Worm (Caenorhabditis elegans) whole organism, L3 larva: Measurements from ENCODE around the gene set-8.

Source experiments
- ZK546.5 ChIP-seq: sonication (generic microtip); optimal IDR thresholded peaks from 2 replicates; lab custom pipeline; 2017; ENCODE audit warnings: missing biosample characterization, missing genetic modification characterization
- aly-2 ChIP-seq: fragments of 150-350 bp; optimal IDR thresholded peaks from 2 replicates; lab custom pipeline; 2014; ENCODE audit warnings: missing biosample characterization, missing genetic modification characterization
- ceh-16 ChIP-seq: sonication (generic microtip); optimal IDR thresholded peaks from 2 replicates; lab custom pipeline; 2017; ENCODE audit warnings: missing biosample characterization, missing genetic modification characterization
- ceh-28 ChIP-seq: fragments of 150-350 bp; optimal IDR thresholded peaks from 2 replicates; lab custom pipeline; 2014; ENCODE audit warnings: missing biosample characterization, missing genetic modification reagents, missing genetic modification characterization
- ceh-82 ChIP-seq: fragments of 150-350 bp; optimal IDR thresholded peaks from 2 replicates; lab custom pipeline; 2014; ENCODE audit warnings: missing biosample characterization, missing genetic modification characterization
- ceh-9 ChIP-seq: sonication (generic microtip); optimal IDR thresholded peaks from 2 replicates; lab custom pipeline; 2018; ENCODE audit warnings: missing biosample characterization, missing genetic modification characterization
- daf-12 ChIP-seq: fragments of 150-350 bp; optimal IDR thresholded peaks from 2 replicates; lab custom pipeline; 2014; ENCODE audit warnings: missing biosample characterization, missing genetic modification reagents, missing genetic modification characterization
- elt-2 ChIP-seq: sonication (generic microtip); optimal IDR thresholded peaks from 2 replicates; lab custom pipeline; 2016; ENCODE audit warnings: missing genetic modification reagents, mild to moderate bottlenecking, missing genetic modification characterization, missing compliant biosample characterization
- elt-3 ChIP-seq, 3 experiments: fragments of 150-350 bp in 1 of 3; sonication (generic microtip) in 2 of 3; optimal IDR thresholded peaks; 2 replicates in 2 of 3; 4 replicates in 1 of 3; lab custom pipeline; 2014 to 2017; ENCODE audit warnings: missing biosample characterization in 3 of 3, missing genetic modification characterization in 3 of 3
- eor-1 ChIP-seq, 2 experiments: fragments of 150-350 bp; optimal IDR thresholded peaks; 2 replicates each; lab custom pipeline; 2014 to 2018; ENCODE audit warnings: missing biosample characterization in 2 of 2, missing genetic modification characterization in 2 of 2
- fos-1 ChIP-seq: fragments of 150-350 bp; optimal IDR thresholded peaks from 2 replicates; lab custom pipeline; 2014; ENCODE audit warnings: missing biosample characterization, missing genetic modification characterization
- hmg-11 ChIP-seq: sonication (generic microtip); optimal IDR thresholded peaks from 2 replicates; lab custom pipeline; 2016; ENCODE audit warnings: missing genetic modification characterization, missing compliant biosample characterization
- jun-1 ChIP-seq: fragments of 150-350 bp; optimal IDR thresholded peaks from 2 replicates; lab custom pipeline; 2014; ENCODE audit warnings: missing biosample characterization, missing genetic modification reagents, missing genetic modification characterization
- lin-39 ChIP-seq: fragments of 150-350 bp; optimal IDR thresholded peaks from 2 replicates; lab custom pipeline; 2018; ENCODE audit warnings: missing biosample characterization, missing genetic modification reagents, missing genetic modification characterization
- mml-1 ChIP-seq: fragments of 150-350 bp; sonication (generic microtip); optimal IDR thresholded peaks from 3 replicates; lab custom pipeline; 2014; ENCODE audit warnings: missing biosample characterization, missing genetic modification characterization
- nfya-1 ChIP-seq: sonication (generic microtip); optimal IDR thresholded peaks from 2 replicates; lab custom pipeline; 2017; ENCODE audit warnings: missing genetic modification characterization, mild to moderate bottlenecking, missing compliant biosample characterization, antibody characterized with exemption, moderate library complexity; ENCODE audit not compliant: insufficient read depth
- nhr-11 ChIP-seq: fragments of 150-350 bp; optimal IDR thresholded peaks from 2 replicates; lab custom pipeline; 2014; ENCODE audit warnings: missing biosample characterization, missing genetic modification characterization
- nhr-23 ChIP-seq: fragments of 150-350 bp; optimal IDR thresholded peaks from 2 replicates; lab custom pipeline; 2014; ENCODE audit warnings: missing biosample characterization, missing genetic modification reagents, missing genetic modification characterization
- nhr-25 ChIP-seq: sonication (generic microtip); optimal IDR thresholded peaks from 2 replicates; lab custom pipeline; 2017; ENCODE audit warnings: missing biosample characterization, missing genetic modification characterization
- nhr-28 ChIP-seq: fragments of 150-350 bp; optimal IDR thresholded peaks from 2 replicates; lab custom pipeline; 2014; ENCODE audit warnings: missing biosample characterization, missing genetic modification characterization
- nhr-43 ChIP-seq: sonication (generic microtip); optimal IDR thresholded peaks from 2 replicates; lab custom pipeline; 2016; ENCODE audit warnings: mild to moderate bottlenecking, missing genetic modification characterization, missing compliant biosample characterization; ENCODE audit not compliant: poor library complexity, severe bottlenecking
- nhr-77 ChIP-seq: fragments of 150-350 bp; optimal IDR thresholded peaks from 2 replicates; lab custom pipeline; 2014; ENCODE audit warnings: missing biosample characterization, missing genetic modification characterization
- pha-4 ChIP-seq: fragments of 150-350 bp; optimal IDR thresholded peaks from 2 replicates; lab custom pipeline; 2014; ENCODE audit warnings: missing biosample characterization, missing genetic modification reagents, missing genetic modification characterization
- pqm-1 ChIP-seq: fragments of 150-350 bp; optimal IDR thresholded peaks from 2 replicates; lab custom pipeline; 2017; ENCODE audit warnings: missing biosample characterization, missing genetic modification characterization, inconsistent platforms
- sea-2 ChIP-seq: fragments of 150-350 bp; sonication (generic microtip); optimal IDR thresholded peaks from 4 replicates; lab custom pipeline; 2014; ENCODE audit warnings: missing biosample characterization, missing genetic modification reagents, missing genetic modification characterization
- snpc-4 ChIP-seq: fragments of 150-350 bp; optimal IDR thresholded peaks from 2 replicates; lab custom pipeline; 2014; ENCODE audit warnings: missing biosample characterization, missing genetic modification characterization
- unc-39 ChIP-seq: sonication (generic microtip); optimal IDR thresholded peaks from 4 replicates; lab custom pipeline; 2017; ENCODE audit warnings: missing biosample characterization, missing genetic modification characterization
- zag-1 ChIP-seq: fragments of 150-350 bp; optimal IDR thresholded peaks from 2 replicates; lab custom pipeline; 2014; ENCODE audit warnings: missing biosample characterization, missing genetic modification characterization
- ztf-11 ChIP-seq: fragments of 150-350 bp; optimal IDR thresholded peaks from 2 replicates; lab custom pipeline; 2014; ENCODE audit warnings: missing biosample characterization, missing genetic modification characterization
- ztf-4 ChIP-seq: fragments of 150-350 bp; optimal IDR thresholded peaks from 2 replicates; lab custom pipeline; 2014; ENCODE audit warnings: missing biosample characterization, missing genetic modification characterization

set-8 gene

ce11 chrX:13409543-13409942 lies 37.0 kb upstream of the set-8 start, which contains the start of the genes cyp-13B1 and C29F7.1:
cyp-13B1 (minus strand) TSS chrX:13409643.
C29F7.1 (plus strand) TSS chrX:13409936.
- TF ChIP-seq hmg-11 (tag; lab: Kevin White, UChicago): no peak
- TF ChIP-seq pqm-1 (tag; lab: Kevin White, UChicago): peak; percentile 50
- no peak for TF ChIP-seq snpc-4
- TF ChIP-seq elt-2 (tag; lab: Kevin White, UChicago): peak; percentile 47
- no peak for TF ChIP-seq nhr-11 (tag; lab: Kevin White, UChicago)
- TF ChIP-seq zag-1: no peak

ce11 chrX:13411306-13411705 lies 35.2 kb upstream of the set-8 start:
- TF ChIP-seq elt-2 (tag; lab: Kevin White, UChicago): peak; percentile 4
- no peak for TF ChIP-seq zag-1

- no peak for TF ChIP-seq sea-2 (GFP tag; lab: Kevin White, UChicago)
- TF ChIP-seq elt-2 (tag; lab: Kevin White, UChicago): peak; percentile 70
- TF ChIP-seq elt-3 (tag; optimal IDR thresholded peaks at IDR 0.05; lab: Kevin White, UChicago): no peak
- TF ChIP-seq ceh-9 (tag; lab: Kevin White, UChicago): no peak
- no peak for TF ChIP-seq lin-39
Measured at ce11 chrX:13412307-13412706, 34.2 kb upstream of the set-8 start.

ce11 chrX:13414974-13415373 lies 31.5 kb upstream of the set-8 start:
- no peak for TF ChIP-seq ceh-9 (tag; lab: Kevin White, UChicago)
- TF ChIP-seq ZK546.5: no peak
- TF ChIP-seq hmg-11 (tag; lab: Kevin White, UChicago): peak; percentile 67
- no peak for TF ChIP-seq eor-1 (tag; optimal IDR thresholded peaks at IDR 0.05; lab: Kevin White, UChicago)
- TF ChIP-seq nhr-23 (tag; lab: Kevin White, UChicago): peak; percentile 6
- peak; percentile 69 for TF ChIP-seq pha-4
- peak; percentile 41 for TF ChIP-seq lin-39
- TF ChIP-seq pqm-1 (tag; lab: Kevin White, UChicago): peak; percentile 41
- TF ChIP-seq elt-2 (tag; lab: Kevin White, UChicago): peak; percentile 43
- TF ChIP-seq, all 47 proteins: peak for 6

ce11 chrX:13415722-13416121 lies 30.8 kb upstream of the set-8 start, which contains the start of gene C29F7.2:
C29F7.2 (plus strand) TSS chrX:13416078.
- TF ChIP-seq lin-39 (no peak), pha-4 (peak; percentile 64), elt-2 (tag; lab: Kevin White, UChicago) (peak; percentile 94), sea-2 (GFP tag; lab: Kevin White, UChicago) (no peak), ceh-82 (tag; lab: Kevin White, UChicago) (no peak), snpc-4 (no peak), jun-1 (tag; lab: Kevin White, UChicago) (peak; percentile 31), pqm-1 (tag; lab: Kevin White, UChicago) (peak; percentile 95), aly-2 (no peak)

ce11 chrX:13417479-13417878 lies 29.0 kb upstream of the set-8 start:
- TF ChIP-seq elt-3 (tag; optimal IDR thresholded peaks at IDR 0.05; lab: Kevin White, UChicago) (no peak), unc-39 (tag; lab: Kevin White, UChicago) (no peak), ztf-4 (tag; lab: Kevin White, UChicago) (no peak), ceh-9 (tag; lab: Kevin White, UChicago) (no peak), nhr-43 (no peak), nhr-28 (tag; lab: Kevin White, UChicago) (no peak), zag-1 (no peak), ztf-11 (tag; lab: Kevin White, UChicago) (no peak), mml-1 (tag; lab: Kevin White, UChicago) (no peak), nfya-1 (no peak), daf-12 (no peak), nhr-77 (tag; lab: Kevin White, UChicago) (no peak), sea-2 (GFP tag; lab: Kevin White, UChicago) (no peak), ceh-16 (no peak), nhr-25 (tag; lab: Kevin White, UChicago) (no peak), fos-1 (tag; lab: Kevin White, UChicago) (no peak), ceh-28 (tag; lab: Kevin White, UChicago) (no peak), pha-4 (no peak), aly-2 (no peak)
